Worm (Caenorhabditis elegans) whole organism, L4 larva: Measurements from ENCODE around the gene irld-38.
A peak's percentile ranks its signal among the peaks of the same experiment; 100 is the strongest.

Source experiments
- F10B5.3 ChIP-seq: sonication (generic microtip); optimal IDR thresholded peaks from 2 replicates; lab custom pipeline; 2016; ENCODE audit warnings: mild to moderate bottlenecking, missing genetic modification characterization, missing compliant biosample characterization
- F49E8.2 ChIP-seq: sonication (generic microtip); optimal IDR thresholded peaks from 2 replicates; lab custom pipeline; 2016; ENCODE audit warnings: missing compliant biosample characterization, mild to moderate bottlenecking, missing genetic modification characterization, borderline replicate concordance
- Y105C5A.15 ChIP-seq: fragments of 200-800 bp; sonication (Bioruptor generic); IDR thresholded peaks from 2 replicates; pipeline ENCODE4 v1.3.6; 2022; ENCODE audit warnings: missing genetic modification characterization, missing compliant biosample characterization
- Y48G9A.11 ChIP-seq: fragments of 200-800 bp; sonication (Bioruptor generic); IDR thresholded peaks from 2 replicates; pipeline ENCODE4 v1.3.6; 2022; ENCODE audit warnings: missing genetic modification reagents, missing genetic modification characterization, missing compliant biosample characterization
- ZK337.2 ChIP-seq: fragments of 200-800 bp; sonication (Bioruptor generic); IDR thresholded peaks from 2 replicates; pipeline ENCODE4 v1.3.6; 2022; ENCODE audit warnings: missing genetic modification reagents, missing genetic modification characterization, missing compliant biosample characterization
- ZK546.5 ChIP-seq, 2 experiments: sonication (generic microtip); optimal IDR thresholded peaks; 2 replicates each; lab custom pipeline; 2017; ENCODE audit warnings: missing biosample characterization in 2 of 2, missing genetic modification characterization in 2 of 2
- aha-1 ChIP-seq: fragments of 150-350 bp; peaks from one replicate; lab custom pipeline; 2014; ENCODE audit warnings: missing biosample characterization, missing genetic modification characterization
- aly-2 ChIP-seq: sonication (generic microtip); optimal IDR thresholded peaks from 2 replicates; lab custom pipeline; 2018; ENCODE audit warnings: missing biosample characterization, missing genetic modification characterization
- arid-1 ChIP-seq: fragments of 200-800 bp; sonication (Bioruptor generic); conservative IDR thresholded peaks from 2 replicates; pipeline ENCODE4 v1.3.6; 2022; ENCODE audit warnings: missing genetic modification reagents, missing genetic modification characterization, missing compliant biosample characterization
- ceh-32 ChIP-seq: sonication (generic microtip); optimal IDR thresholded peaks from 2 replicates; lab custom pipeline; 2016; ENCODE audit warnings: mild to moderate bottlenecking, missing genetic modification characterization, missing compliant biosample characterization; ENCODE audit not compliant: poor library complexity
- daf-8 ChIP-seq: fragments of 200-800 bp; sonication (Bioruptor generic); IDR thresholded peaks from 2 replicates; pipeline ENCODE4 v1.3.6; 2022; ENCODE audit warnings: missing genetic modification characterization, missing compliant biosample characterization
- dpl-1 ChIP-seq: fragments of 150-350 bp; optimal IDR thresholded peaks from 2 replicates; lab custom pipeline; 2014; ENCODE audit warnings: missing biosample characterization, missing genetic modification reagents, missing genetic modification characterization
- duxl-1 ChIP-seq: sonication (generic microtip); optimal IDR thresholded peaks from 2 replicates; lab custom pipeline; 2016; ENCODE audit warnings: mild to moderate bottlenecking, missing genetic modification characterization, moderate library complexity, missing compliant biosample characterization; ENCODE audit not compliant: poor library complexity
- dve-1 ChIP-seq: sonication (generic microtip); optimal IDR thresholded peaks from 2 replicates; lab custom pipeline; 2017; ENCODE audit warnings: antibody characterized with exemption, mild to moderate bottlenecking, missing genetic modification characterization, missing compliant biosample characterization; ENCODE audit not compliant: insufficient read depth
- egl-27 ChIP-seq: sonication (generic microtip); optimal IDR thresholded peaks from 3 replicates; lab custom pipeline; 2017; ENCODE audit warnings: missing biosample characterization, missing genetic modification reagents, missing genetic modification characterization
- gei-8 ChIP-seq: fragments of 200-800 bp; sonication (Bioruptor generic); optimal IDR thresholded peaks from 2 replicates; lab custom pipeline; 2018; ENCODE audit warnings: mild to moderate bottlenecking, missing genetic modification characterization, missing compliant biosample characterization
- hmg-1.1 ChIP-seq: fragments of 200-800 bp; sonication (Bioruptor generic); IDR thresholded peaks from 2 replicates; pipeline ENCODE4 v1.3.6; 2022; ENCODE audit warnings: missing genetic modification reagents, missing genetic modification characterization, missing compliant biosample characterization
- jun-1 ChIP-seq: fragments of 150-350 bp; optimal IDR thresholded peaks from 2 replicates; lab custom pipeline; 2014; ENCODE audit warnings: missing biosample characterization, missing genetic modification reagents, missing genetic modification characterization
- lin-13 ChIP-seq: fragments of 150-350 bp; optimal IDR thresholded peaks from 2 replicates; lab custom pipeline; 2014; ENCODE audit warnings: missing biosample characterization, missing genetic modification reagents, missing genetic modification characterization
- lin-15B ChIP-seq: fragments of 150-350 bp; sonication (generic microtip); optimal IDR thresholded peaks from 3 replicates; lab custom pipeline; 2014; ENCODE audit warnings: missing biosample characterization, missing genetic modification characterization
- lin-38 ChIP-seq: fragments of 200-800 bp; sonication (Bioruptor generic); IDR thresholded peaks from 2 replicates; pipeline ENCODE4 v1.3.6; 2022; ENCODE audit warnings: missing genetic modification reagents, missing genetic modification characterization, missing compliant biosample characterization
- lir-3 ChIP-seq: sonication (generic microtip); optimal IDR thresholded peaks from 2 replicates; lab custom pipeline; 2016; ENCODE audit warnings: mild to moderate bottlenecking, missing genetic modification characterization, missing compliant biosample characterization
- lsy-2 ChIP-seq, 2 experiments: fragments of 150-350 bp in 1 of 2; sonication (generic microtip) in 1 of 2; optimal IDR thresholded peaks; 2 replicates each; lab custom pipeline; 2014 to 2017; ENCODE audit warnings: missing biosample characterization in 2 of 2, missing genetic modification characterization in 2 of 2
- madf-9 ChIP-seq: fragments of 200-800 bp; sonication (Bioruptor generic); conservative IDR thresholded peaks from 2 replicates; pipeline ENCODE4 v1.3.6; 2022; ENCODE audit warnings: missing genetic modification reagents, missing genetic modification characterization, missing compliant biosample characterization
- mxl-2 ChIP-seq: fragments of 200-800 bp; sonication (Bioruptor generic); conservative IDR thresholded peaks from 2 replicates; pipeline ENCODE4 v1.3.6; 2022; ENCODE audit warnings: missing genetic modification reagents, missing genetic modification characterization, missing compliant biosample characterization
- nhr-10 ChIP-seq: fragments of 150-350 bp; optimal IDR thresholded peaks from 2 replicates; lab custom pipeline; 2014; ENCODE audit warnings: missing biosample characterization, missing genetic modification characterization
- nhr-102 ChIP-seq: sonication (generic microtip); optimal IDR thresholded peaks from 2 replicates; lab custom pipeline; 2016; ENCODE audit warnings: mild to moderate bottlenecking, missing genetic modification characterization, moderate library complexity, missing compliant biosample characterization
- nhr-11 ChIP-seq: fragments of 150-350 bp; optimal IDR thresholded peaks from 2 replicates; lab custom pipeline; 2014; ENCODE audit warnings: missing biosample characterization, missing genetic modification characterization
- nhr-41 ChIP-seq: fragments of 200-800 bp; sonication (Bioruptor generic); IDR thresholded peaks from 2 replicates; pipeline ENCODE4 v1.3.6; 2022; ENCODE audit warnings: missing genetic modification reagents, missing genetic modification characterization, missing compliant biosample characterization
- nhr-76 ChIP-seq: fragments of 150-350 bp; optimal IDR thresholded peaks from 2 replicates; lab custom pipeline; 2014; ENCODE audit warnings: missing biosample characterization, missing genetic modification characterization
- pqm-1 ChIP-seq: sonication (generic microtip); optimal IDR thresholded peaks from 2 replicates; lab custom pipeline; 2017; ENCODE audit warnings: missing biosample characterization, missing genetic modification characterization
- saeg-2 ChIP-seq: fragments of 200-800 bp; sonication (Bioruptor generic); IDR thresholded peaks from 2 replicates; pipeline ENCODE4 v1.3.6; 2022; ENCODE audit warnings: missing genetic modification reagents, missing genetic modification characterization, missing compliant biosample characterization
- sdz-12 ChIP-seq: fragments of 200-800 bp; sonication (Bioruptor generic); optimal IDR thresholded peaks from 2 replicates; lab custom pipeline; 2018; ENCODE audit warnings: mild to moderate bottlenecking, missing genetic modification characterization, missing compliant biosample characterization
- set-16 ChIP-seq: fragments of 200-800 bp; sonication (Bioruptor generic); IDR thresholded peaks from 2 replicates; pipeline ENCODE4 v1.3.6; 2022; ENCODE audit warnings: missing genetic modification reagents, missing genetic modification characterization, missing compliant biosample characterization
- skn-1 ChIP-seq: fragments of 150-350 bp; optimal IDR thresholded peaks from 2 replicates; lab custom pipeline; 2014; ENCODE audit warnings: missing biosample characterization, missing genetic modification characterization
- tag-97 ChIP-seq: fragments of 200-800 bp; sonication (Bioruptor generic); IDR thresholded peaks from 2 replicates; pipeline ENCODE4 v1.3.6; 2022; ENCODE audit warnings: missing genetic modification characterization, missing compliant biosample characterization
- zfp-3 ChIP-seq: fragments of 200-800 bp; sonication (Bioruptor generic); conservative IDR thresholded peaks from 2 replicates; pipeline ENCODE4 v1.3.6; 2022; ENCODE audit warnings: missing genetic modification reagents, missing genetic modification characterization, missing compliant biosample characterization

irld-38 gene

DNA sequence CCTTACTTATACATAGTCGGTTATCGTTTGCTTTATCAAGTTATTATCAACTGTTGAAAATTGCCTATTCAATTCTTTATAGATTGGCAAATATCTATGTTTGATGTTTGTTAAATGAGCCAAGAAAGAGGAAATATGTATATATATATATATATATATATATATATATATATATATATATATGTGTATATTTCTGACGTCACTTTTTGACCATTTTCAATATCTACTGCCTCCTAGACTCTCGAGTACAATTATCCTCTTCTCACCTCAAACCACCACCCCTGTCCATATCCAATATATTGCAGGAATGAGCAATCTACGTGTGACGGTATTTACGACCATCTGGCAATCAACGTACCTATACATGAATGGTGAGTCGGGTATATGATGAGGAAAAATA, 12.6 kb upstream of the irld-38 start, which contains the start of gene F59D6.1:
Gene F59D6.1, plus strand, starts transcription at position 301 of the 400 bp plus-strand sequence.
- TF ChIP-seq skn-1, result no peak
- TF ChIP-seq aly-2 (tag; lab: Kevin White, UChicago), result no peak
- TF ChIP-seq tag-97 (GFP tag; lab: Robert Waterston, UW), result no peak
- no peak for TF ChIP-seq nhr-41 (GFP tag; lab: Robert Waterston, UW)

DNA sequence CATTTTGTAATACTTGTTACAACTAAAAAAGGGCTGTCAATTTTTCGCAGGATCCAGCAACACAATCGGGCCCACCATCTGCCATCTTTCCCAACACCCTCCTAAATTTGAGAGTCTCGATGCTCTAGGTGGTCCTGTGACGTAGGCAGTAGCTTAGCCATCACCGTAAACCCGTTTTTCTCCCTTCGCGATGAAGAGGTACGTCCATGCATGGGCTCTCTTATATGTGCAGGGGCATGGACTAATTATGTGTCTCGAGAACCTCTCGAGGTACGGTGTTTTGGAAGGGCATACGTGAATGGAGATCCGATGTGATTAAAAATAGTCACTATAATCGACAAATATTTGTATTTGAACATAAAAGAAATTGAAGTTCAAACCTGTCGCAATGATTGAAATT, 8.7 kb upstream of the irld-38 start:
- no peak for TF ChIP-seq nhr-11 (tag; lab: Kevin White, UChicago)
- TF ChIP-seq dve-1 (tag; lab: Kevin White, UChicago), result no peak
- TF ChIP-seq skn-1, result no peak
- TF ChIP-seq madf-9 (GFP tag; lab: Robert Waterston, UW), result no peak
- no peak for TF ChIP-seq ceh-32 (tag; lab: Kevin White, UChicago)
- no peak for TF ChIP-seq lsy-2 (tag; optimal IDR thresholded peaks at IDR 0.05; lab: Kevin White, UChicago)
- no peak for TF ChIP-seq saeg-2 (GFP tag; lab: Robert Waterston, UW)

DNA sequence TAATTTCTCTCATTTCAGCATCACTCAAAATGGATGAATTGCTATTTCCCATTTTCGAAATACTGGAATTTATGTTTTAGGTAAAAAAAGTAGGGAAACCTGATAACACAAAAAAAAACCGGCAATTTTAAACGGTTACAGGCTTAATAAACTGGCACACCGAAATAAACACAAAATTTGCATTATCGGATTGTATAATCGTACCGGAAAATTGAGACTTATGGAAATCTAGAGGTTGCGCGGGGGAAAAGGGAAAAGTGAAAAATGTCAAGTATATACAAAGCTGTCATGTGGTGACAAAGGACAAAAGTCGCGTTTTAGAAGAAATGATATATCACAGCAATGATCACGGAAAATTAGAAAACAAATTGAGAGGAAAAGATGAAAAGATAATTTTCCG, 7.0 kb upstream of the irld-38 start, which contains the start of gene chpf-2:
Gene chpf-2, minus strand, starts transcription at position 101 of the 400 bp plus-strand sequence.
- TF ChIP-seq duxl-1 (no peak), F49E8.2 (no peak), Y48G9A.11 (GFP tag; lab: Robert Waterston, UW) (no peak), gei-8 (no peak), F10B5.3 (tag; lab: Kevin White, UChicago) (no peak), jun-1 (tag; lab: Kevin White, UChicago) (no peak), nhr-76 (tag; lab: Kevin White, UChicago) (no peak), lir-3 (tag; lab: Kevin White, UChicago) (no peak)

DNA sequence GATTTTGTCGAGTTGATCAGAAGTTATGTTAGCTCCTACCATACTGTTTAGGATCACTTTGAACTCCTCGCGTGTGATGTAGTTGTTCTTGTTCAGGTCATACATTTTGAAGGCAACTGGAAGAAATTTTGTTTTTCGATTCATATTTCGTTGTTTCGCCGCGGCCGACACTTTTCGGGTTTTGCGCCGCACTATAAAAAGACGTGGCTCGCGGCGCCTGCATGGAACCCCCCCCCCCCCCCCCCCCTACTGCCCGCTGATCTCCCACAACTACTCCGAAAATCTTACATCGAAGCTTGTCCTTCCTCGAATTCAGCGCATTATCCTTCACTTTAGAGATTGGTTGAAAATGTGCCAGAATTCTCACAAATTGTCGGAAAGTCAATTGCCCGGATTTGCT, 5.8 kb upstream of the irld-38 start:
- peak; percentile 82 for TF ChIP-seq set-16 (GFP tag; lab: Robert Waterston, UW)
- TF ChIP-seq nhr-102 (tag; lab: Kevin White, UChicago), result no peak
- TF ChIP-seq, all 104 proteins: peak for 1

DNA sequence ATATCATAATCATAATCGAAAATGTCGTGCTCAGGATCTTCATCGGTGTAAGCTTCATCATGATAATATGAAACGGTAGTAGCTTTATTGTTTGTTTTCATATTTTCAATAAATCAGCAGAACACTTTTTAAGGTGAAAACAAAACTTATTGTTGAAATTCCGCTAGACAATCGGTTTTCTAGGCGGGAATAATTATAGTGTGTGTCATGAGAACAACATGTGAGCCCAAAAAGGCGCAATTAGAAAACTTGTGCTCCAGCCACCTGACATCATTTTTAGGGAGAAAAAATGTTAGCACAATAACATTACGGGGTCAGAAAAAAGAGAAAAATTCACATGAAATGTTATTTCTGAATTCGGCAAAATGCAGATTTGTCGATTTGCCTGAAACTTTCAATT, 2.0 kb upstream of the irld-38 start, which contains the start of gene srw-8:
Gene srw-8, minus strand, starts transcription at position 101 of the 400 bp plus-strand sequence.
- TF ChIP-seq hmg-1.1, result no peak
- TF ChIP-seq dpl-1 (GFP tag; lab: Kevin White, UChicago), result no peak
- no peak for TF ChIP-seq lir-3 (tag; lab: Kevin White, UChicago)
- TF ChIP-seq F10B5.3 (tag; lab: Kevin White, UChicago), result no peak
- no peak for TF ChIP-seq daf-8
- TF ChIP-seq nhr-10 (tag; lab: Kevin White, UChicago), result no peak
- TF ChIP-seq sdz-12 (GFP tag; lab: Kevin White, UChicago), result no peak
- TF ChIP-seq mxl-2, result no peak
- no peak for TF ChIP-seq nhr-76 (tag; lab: Kevin White, UChicago)
- TF ChIP-seq Y105C5A.15 (GFP tag; lab: Robert Waterston, UW), result no peak
- TF ChIP-seq ZK337.2, result no peak
- no peak for TF ChIP-seq zfp-3 (GFP tag; lab: Robert Waterston, UW)
- TF ChIP-seq lin-13, result no peak
- no peak for TF ChIP-seq arid-1

DNA sequence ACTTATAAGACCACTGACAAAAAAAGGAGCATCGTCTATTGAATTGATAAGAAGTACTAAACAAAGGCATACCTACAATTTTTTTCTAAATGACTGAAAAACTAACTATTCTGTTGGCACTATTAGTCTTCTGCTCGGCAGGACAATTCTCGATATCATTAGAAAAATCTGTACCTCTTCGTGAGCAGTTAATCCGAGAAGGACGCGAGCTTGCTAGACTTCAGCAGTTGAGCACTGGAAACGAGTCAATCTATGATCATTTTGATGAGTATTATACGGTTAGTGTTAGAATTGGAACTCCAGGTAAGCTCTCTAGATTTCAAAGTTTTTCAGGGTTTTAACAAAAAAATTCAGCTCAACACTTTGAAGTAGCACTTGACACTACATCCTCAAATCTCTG, 4.0 kb downstream of the irld-38 start, which contains the start of gene asp-7:
Gene asp-7, plus strand, starts transcription at position 81 of the 400 bp plus-strand sequence.
- TF ChIP-seq arid-1, result no peak
- no peak for TF ChIP-seq lin-15B (tag; lab: Kevin White, UChicago)
- no peak for TF ChIP-seq egl-27 (tag; lab: Kevin White, UChicago)
- TF ChIP-seq pqm-1 (tag; lab: Kevin White, UChicago), result peak; percentile 12
- no peak for TF ChIP-seq ZK546.5 (tag; optimal IDR thresholded peaks at IDR 0.05; lab: Kevin White, UChicago)
- peak; percentile 73 for TF ChIP-seq aha-1
- no peak for TF ChIP-seq lin-38 (GFP tag; lab: Robert Waterston, UW)
- TF ChIP-seq mxl-2, result no peak
- TF ChIP-seq, all 104 proteins: peak for 2
